Worm (Caenorhabditis elegans) whole organism, L4 larva: Measurements from ENCODE around the gene C25H3.7.

Experiments
- F26F4.8 ChIP-seq: fragments of 200-800 bp; sonication (Bioruptor generic); conservative IDR thresholded peaks from 2 replicates; pipeline ENCODE4 v1.3.6; 2022; ENCODE audit warnings: missing genetic modification characterization, missing compliant biosample characterization
- R02D3.7 ChIP-seq: fragments of 150-350 bp; sonication (generic microtip); optimal IDR thresholded peaks from 3 replicates; lab custom pipeline; 2014; ENCODE audit warnings: missing biosample characterization, missing genetic modification characterization
- T20F7.1 ChIP-seq: fragments of 200-800 bp; sonication (Bioruptor generic); optimal IDR thresholded peaks from 2 replicates; lab custom pipeline; 2018; ENCODE audit warnings: mild to moderate bottlenecking, missing genetic modification characterization, missing compliant biosample characterization
- T26A8.4 ChIP-seq: fragments of 200-800 bp; sonication (Bioruptor generic); IDR thresholded peaks from 2 replicates; pipeline ENCODE4 v1.3.6; 2022; ENCODE audit warnings: missing genetic modification characterization, missing compliant biosample characterization
- Y105C5A.15 ChIP-seq: fragments of 200-800 bp; sonication (Bioruptor generic); IDR thresholded peaks from 2 replicates; pipeline ENCODE4 v1.3.6; 2022; ENCODE audit warnings: missing genetic modification characterization, missing compliant biosample characterization
- Y48G9A.11 ChIP-seq: fragments of 200-800 bp; sonication (Bioruptor generic); IDR thresholded peaks from 2 replicates; pipeline ENCODE4 v1.3.6; 2022; ENCODE audit warnings: missing genetic modification reagents, missing genetic modification characterization, missing compliant biosample characterization
- ZK337.2 ChIP-seq: fragments of 200-800 bp; sonication (Bioruptor generic); IDR thresholded peaks from 2 replicates; pipeline ENCODE4 v1.3.6; 2022; ENCODE audit warnings: missing genetic modification reagents, missing genetic modification characterization, missing compliant biosample characterization
- aha-1 ChIP-seq: fragments of 150-350 bp; peaks from one replicate; lab custom pipeline; 2014; ENCODE audit warnings: missing biosample characterization, missing genetic modification characterization
- aly-2 ChIP-seq: sonication (generic microtip); optimal IDR thresholded peaks from 2 replicates; lab custom pipeline; 2018; ENCODE audit warnings: missing biosample characterization, missing genetic modification characterization
- arid-1 ChIP-seq: fragments of 200-800 bp; sonication (Bioruptor generic); conservative IDR thresholded peaks from 2 replicates; pipeline ENCODE4 v1.3.6; 2022; ENCODE audit warnings: missing genetic modification reagents, missing genetic modification characterization, missing compliant biosample characterization
- attf-4 ChIP-seq: sonication (generic microtip); optimal IDR thresholded peaks from 3 replicates; lab custom pipeline; 2017; ENCODE audit warnings: missing biosample characterization, missing genetic modification characterization
- ceh-20 ChIP-seq: fragments of 200-800 bp; sonication (Bioruptor generic); IDR thresholded peaks from 2 replicates; pipeline ENCODE4 v1.3.6; 2022; ENCODE audit warnings: missing genetic modification reagents, missing genetic modification characterization, missing compliant biosample characterization
- ctbp-1 ChIP-seq: fragments of 200-800 bp; sonication (Bioruptor generic); IDR thresholded peaks from 2 replicates; pipeline ENCODE4 v1.3.6; 2022; ENCODE audit warnings: missing genetic modification reagents, missing genetic modification characterization, missing compliant biosample characterization
- daf-19 ChIP-seq: fragments of 200-800 bp; sonication (Bioruptor generic); conservative IDR thresholded peaks from 2 replicates; pipeline ENCODE4 v1.3.6; 2022; ENCODE audit warnings: missing genetic modification characterization, missing compliant biosample characterization
- dmd-8 ChIP-seq: fragments of 200-800 bp; sonication (Bioruptor generic); IDR thresholded peaks from 2 replicates; pipeline ENCODE4 v1.3.6; 2022; ENCODE audit warnings: missing genetic modification characterization, missing compliant biosample characterization
- dmd-9 ChIP-seq: fragments of 200-800 bp; sonication (Bioruptor generic); IDR thresholded peaks from 2 replicates; pipeline ENCODE4 v1.3.6; 2022; ENCODE audit warnings: missing genetic modification reagents, missing genetic modification characterization, missing compliant biosample characterization
- dpl-1 ChIP-seq: fragments of 150-350 bp; optimal IDR thresholded peaks from 2 replicates; lab custom pipeline; 2014; ENCODE audit warnings: missing biosample characterization, missing genetic modification reagents, missing genetic modification characterization
- duxl-1 ChIP-seq: sonication (generic microtip); optimal IDR thresholded peaks from 2 replicates; lab custom pipeline; 2016; ENCODE audit warnings: mild to moderate bottlenecking, missing genetic modification characterization, moderate library complexity, missing compliant biosample characterization; ENCODE audit not compliant: poor library complexity
- egl-27 ChIP-seq: sonication (generic microtip); optimal IDR thresholded peaks from 3 replicates; lab custom pipeline; 2017; ENCODE audit warnings: missing biosample characterization, missing genetic modification reagents, missing genetic modification characterization
- fkh-10 ChIP-seq: fragments of 150-350 bp; optimal IDR thresholded peaks from 2 replicates; lab custom pipeline; 2014; ENCODE audit warnings: missing biosample characterization, missing genetic modification reagents, missing genetic modification characterization
- hlh-11 ChIP-seq: fragments of 200-800 bp; sonication (Bioruptor generic); optimal IDR thresholded peaks from 2 replicates; lab custom pipeline; 2018; ENCODE audit warnings: mild to moderate bottlenecking, missing genetic modification characterization, missing compliant biosample characterization
- hlh-30 ChIP-seq: sonication (generic microtip); optimal IDR thresholded peaks from 2 replicates; lab custom pipeline; 2017; ENCODE audit warnings: antibody characterized with exemption, mild to moderate bottlenecking, missing genetic modification characterization, missing compliant biosample characterization; ENCODE audit not compliant: insufficient read depth
- jun-1 ChIP-seq: fragments of 150-350 bp; optimal IDR thresholded peaks from 2 replicates; lab custom pipeline; 2014; ENCODE audit warnings: missing biosample characterization, missing genetic modification reagents, missing genetic modification characterization
- lin-1 ChIP-seq: fragments of 200-800 bp; sonication (Bioruptor generic); IDR thresholded peaks from 2 replicates; pipeline ENCODE4 v1.3.6; 2022; ENCODE audit warnings: missing genetic modification reagents, missing genetic modification characterization, missing compliant biosample characterization
- lsy-2 ChIP-seq, 2 experiments: fragments of 150-350 bp in 1 of 2; sonication (generic microtip) in 1 of 2; optimal IDR thresholded peaks; 2 replicates each; lab custom pipeline; 2014 to 2017; ENCODE audit warnings: missing biosample characterization in 2 of 2, missing genetic modification characterization in 2 of 2
- mdl-1 ChIP-seq, 2 experiments: fragments of 150-350 bp in 1 of 2; sonication (generic microtip) in 1 of 2; optimal IDR thresholded peaks; 2 replicates each; lab custom pipeline; 2014 to 2017; ENCODE audit warnings: missing biosample characterization in 2 of 2, missing genetic modification characterization in 2 of 2
- mep-1 ChIP-seq: fragments of 150-350 bp; sonication (generic microtip); optimal IDR thresholded peaks from 3 replicates; lab custom pipeline; 2014; ENCODE audit warnings: missing biosample characterization, missing genetic modification characterization
- nhr-10 ChIP-seq: fragments of 150-350 bp; optimal IDR thresholded peaks from 2 replicates; lab custom pipeline; 2014; ENCODE audit warnings: missing biosample characterization, missing genetic modification characterization
- nhr-102 ChIP-seq: sonication (generic microtip); optimal IDR thresholded peaks from 2 replicates; lab custom pipeline; 2016; ENCODE audit warnings: mild to moderate bottlenecking, missing genetic modification characterization, moderate library complexity, missing compliant biosample characterization
- nhr-111 ChIP-seq: fragments of 200-800 bp; sonication (Bioruptor generic); optimal IDR thresholded peaks from 2 replicates; lab custom pipeline; 2018; ENCODE audit warnings: mild to moderate bottlenecking, missing genetic modification characterization, missing compliant biosample characterization
- nhr-41 ChIP-seq: fragments of 200-800 bp; sonication (Bioruptor generic); IDR thresholded peaks from 2 replicates; pipeline ENCODE4 v1.3.6; 2022; ENCODE audit warnings: missing genetic modification reagents, missing genetic modification characterization, missing compliant biosample characterization
- nhr-42 ChIP-seq: fragments of 200-800 bp; sonication (Bioruptor generic); IDR thresholded peaks from 2 replicates; pipeline ENCODE4 v1.3.6; 2022; ENCODE audit warnings: missing genetic modification characterization, missing compliant biosample characterization
- nhr-6 ChIP-seq: fragments of 150-350 bp; optimal IDR thresholded peaks from 2 replicates; lab custom pipeline; 2014; ENCODE audit warnings: missing biosample characterization, missing genetic modification characterization
- nhr-77 ChIP-seq: fragments of 150-350 bp; optimal IDR thresholded peaks from 2 replicates; lab custom pipeline; 2014; ENCODE audit warnings: missing biosample characterization, missing genetic modification characterization
- php-3 ChIP-seq: fragments of 200-800 bp; sonication (Bioruptor generic); IDR thresholded peaks from 2 replicates; pipeline ENCODE4 v1.3.6; 2022; ENCODE audit warnings: missing genetic modification reagents, missing genetic modification characterization, missing compliant biosample characterization
- pqm-1 ChIP-seq: sonication (generic microtip); optimal IDR thresholded peaks from 2 replicates; lab custom pipeline; 2017; ENCODE audit warnings: missing biosample characterization, missing genetic modification characterization
- rbr-2 ChIP-seq: sonication (generic microtip); optimal IDR thresholded peaks from 2 replicates; lab custom pipeline; 2016; ENCODE audit warnings: missing genotype, missing genetic modification characterization, missing compliant biosample characterization
- sdz-12 ChIP-seq: fragments of 200-800 bp; sonication (Bioruptor generic); optimal IDR thresholded peaks from 2 replicates; lab custom pipeline; 2018; ENCODE audit warnings: mild to moderate bottlenecking, missing genetic modification characterization, missing compliant biosample characterization
- skn-1 ChIP-seq: fragments of 150-350 bp; optimal IDR thresholded peaks from 2 replicates; lab custom pipeline; 2014; ENCODE audit warnings: missing biosample characterization, missing genetic modification characterization
- snpc-4 ChIP-seq: fragments of 150-350 bp; optimal IDR thresholded peaks from 2 replicates; lab custom pipeline; 2014; ENCODE audit warnings: missing biosample characterization, missing genetic modification characterization
- tag-97 ChIP-seq: fragments of 200-800 bp; sonication (Bioruptor generic); IDR thresholded peaks from 2 replicates; pipeline ENCODE4 v1.3.6; 2022; ENCODE audit warnings: missing genetic modification characterization, missing compliant biosample characterization
- tra-1 ChIP-seq: fragments of 200-800 bp; sonication (Bioruptor generic); IDR thresholded peaks from 2 replicates; pipeline ENCODE4 v1.3.6; 2022; ENCODE audit warnings: missing genetic modification reagents, missing genetic modification characterization, missing compliant biosample characterization
- unc-130 ChIP-seq: sonication (generic microtip); optimal IDR thresholded peaks from 2 replicates; lab custom pipeline; 2016; ENCODE audit warnings: missing genetic modification reagents, missing genetic modification characterization, missing compliant biosample characterization
- unc-39 ChIP-seq: sonication (generic microtip); optimal IDR thresholded peaks from 2 replicates; lab custom pipeline; 2017; ENCODE audit warnings: missing biosample characterization, missing genetic modification characterization
- unc-62 ChIP-seq, 3 experiments: fragments of 150-350 bp in 1 of 3; sonication (generic microtip); optimal IDR thresholded peaks in 2 of 3; peaks in 1 of 3; 1 replicate in 1 of 3; 2 replicates in 2 of 3; lab custom pipeline; 2014 to 2017; ENCODE audit warnings: missing biosample characterization in 3 of 3, missing genetic modification characterization in 3 of 3, missing genetic modification reagents in 3 of 3, missing genotype in 1 of 3
- vab-7 ChIP-seq: fragments of 200-800 bp; sonication (Bioruptor generic); IDR thresholded peaks from 2 replicates; pipeline ENCODE4 v1.3.6; 2022; ENCODE audit warnings: missing genetic modification reagents, missing genetic modification characterization, missing compliant biosample characterization

Gene C25H3.7

ce11 chrII:5665029-5665428 lies 3.7 kb downstream of the C25H3.7 start, which contains the start of gene C25H3.15:
Gene C25H3.15, plus strand, starts transcription at chrII:5665329.
- TF ChIP-seq tag-97 (GFP tag; lab: Robert Waterston, UW): no peak
- no peak for TF ChIP-seq jun-1
- TF ChIP-seq egl-27 (tag; lab: Kevin White, UChicago): no peak

- no peak for TF ChIP-seq mdl-1 (tag; optimal IDR thresholded peaks at IDR 0.05; lab: Kevin White, UChicago)
- peak; percentile 8 for TF ChIP-seq mep-1 (tag; lab: Kevin White, UChicago)
- peak; percentile 5 for TF ChIP-seq sdz-12 (GFP tag; lab: Kevin White, UChicago)
- TF ChIP-seq tra-1 (GFP tag; lab: Robert Waterston, UW): no peak
- TF ChIP-seq rbr-2 (tag; lab: Kevin White, UChicago): peak; percentile 13
- TF ChIP-seq fkh-10: no peak
- 0 out of 2 replicates have a peak, but pooled peaks have one; percentile 37 for TF ChIP-seq Y48G9A.11 (GFP tag; lab: Robert Waterston, UW)
- peak in 1 of 2 experiments; percentile 50 for TF ChIP-seq lsy-2 (tag; optimal IDR thresholded peaks at IDR 0.05; lab: Kevin White, UChicago)
- TF ChIP-seq attf-4 (tag; lab: Kevin White, UChicago): no peak
- TF ChIP-seq skn-1 (tag; lab: Kevin White, UChicago): no peak
- TF ChIP-seq F26F4.8: no peak
- no peak for TF ChIP-seq arid-1 (GFP tag; lab: Robert Waterston, UW)
- TF ChIP-seq unc-130 (GFP tag; lab: Kevin White, UChicago): no peak
- no peak for TF ChIP-seq ceh-20 (GFP tag; lab: Robert Waterston, UW)
- no peak for TF ChIP-seq nhr-102 (tag; lab: Kevin White, UChicago)
- TF ChIP-seq dmd-8 (GFP tag; lab: Robert Waterston, UW): no peak
- peak; percentile 70 for TF ChIP-seq aha-1
- TF ChIP-seq php-3: no peak
- TF ChIP-seq T20F7.1 (GFP tag; lab: Kevin White, UChicago): no peak
- peak in 1 of 2 experiments; percentile 91 for TF ChIP-seq unc-62 (GFP tag; optimal IDR thresholded peaks at IDR 0.05 in 1 of 2; lab: Kevin White, UChicago)
- TF ChIP-seq unc-62 (tag; optimal IDR thresholded peaks at IDR 0.05; lab: Kevin White, UChicago): no peak
- peak; percentile 73 for TF ChIP-seq hlh-30 (tag; lab: Kevin White, UChicago)
- no peak for TF ChIP-seq vab-7 (GFP tag; lab: Robert Waterston, UW)
- TF ChIP-seq tag-97 (GFP tag; lab: Robert Waterston, UW): no peak
Measured at ce11 chrII:5663180-5663791, 5.4 kb downstream of the C25H3.7 start.

ce11 chrII:5661735-5662177 lies 7.0 kb downstream of the C25H3.7 start:
- TF ChIP-seq jun-1 (peak; percentile 33), mdl-1 (tag; optimal IDR thresholded peaks at IDR 0.05; lab: Kevin White, UChicago) (peak; percentile 85 to 87), nhr-41 (peak; percentile 95), dpl-1 (GFP tag; lab: Kevin White, UChicago) (peak; percentile 37), nhr-6 (tag; lab: Kevin White, UChicago) (peak; percentile 40), unc-39 (tag; lab: Kevin White, UChicago) (no peak), lin-1 (GFP tag; lab: Robert Waterston, UW) (peak; percentile 98), nhr-111 (peak; percentile 99), Y48G9A.11 (GFP tag; lab: Robert Waterston, UW) (peak; percentile 95), aly-2 (tag; lab: Kevin White, UChicago) (no peak), vab-7 (GFP tag; lab: Robert Waterston, UW) (peak; percentile 97), daf-19 (0 out of 2 replicates have a peak, but pooled peaks have one; percentile 51), nhr-10 (tag; lab: Kevin White, UChicago) (peak; percentile 77), duxl-1 (peak; percentile 69), Y105C5A.15 (GFP tag; lab: Robert Waterston, UW) (peak; percentile 99), hlh-11 (tag; lab: Kevin White, UChicago) (peak; percentile 87), T26A8.4 (GFP tag; lab: Robert Waterston, UW) (peak; percentile 97), pqm-1 (peak; percentile 11), rbr-2 (tag; lab: Kevin White, UChicago) (peak; percentile 96), dmd-9 (GFP tag; lab: Robert Waterston, UW) (peak; percentile 80), tag-97 (GFP tag; lab: Robert Waterston, UW) (peak; percentile 90), ZK337.2 (peak; percentile 88), nhr-42 (GFP tag; lab: Robert Waterston, UW) (peak; percentile 94), R02D3.7 (tag; lab: Kevin White, UChicago) (no peak), ctbp-1 (peak; percentile 99), snpc-4 (tag; lab: Kevin White, UChicago) (no peak), nhr-77 (tag; lab: Kevin White, UChicago) (peak; percentile 79)
